Fruit fly (Drosophila melanogaster) whole organism: ENCODE results near the gene CG43638.

ENCODE experiments used
- CG8478 ChIP-seq: fragments of >200 bp; optimal IDR thresholded peaks from 2 replicates; lab custom pipeline; 2018; ENCODE audit warnings: inconsistent platforms
- Dll ChIP-seq: fragments of >200 bp; optimal IDR thresholded peaks from 2 replicates; lab custom pipeline; 2017
- EcR ChIP-seq, 2 experiments: fragments of >200 bp; optimal IDR thresholded peaks; 2 replicates each; lab custom pipeline; 2017; ENCODE audit warnings: missing biosample characterization in 2 of 2, missing genetic modification characterization in 2 of 2, missing genetic modification reagents in 2 of 2
- pan ChIP-seq: fragments of >200 bp; optimal IDR thresholded peaks from 2 replicates; lab custom pipeline; 2017
- psq ChIP-seq: fragments of >200 bp; optimal IDR thresholded peaks from 2 replicates; lab custom pipeline; 2017
- usp ChIP-seq: fragments of >200 bp; optimal IDR thresholded peaks from 2 replicates; lab custom pipeline; 2017; ENCODE audit warnings: missing biosample characterization, missing genetic modification characterization, mixed read lengths

The CG43638 gene

DNA sequence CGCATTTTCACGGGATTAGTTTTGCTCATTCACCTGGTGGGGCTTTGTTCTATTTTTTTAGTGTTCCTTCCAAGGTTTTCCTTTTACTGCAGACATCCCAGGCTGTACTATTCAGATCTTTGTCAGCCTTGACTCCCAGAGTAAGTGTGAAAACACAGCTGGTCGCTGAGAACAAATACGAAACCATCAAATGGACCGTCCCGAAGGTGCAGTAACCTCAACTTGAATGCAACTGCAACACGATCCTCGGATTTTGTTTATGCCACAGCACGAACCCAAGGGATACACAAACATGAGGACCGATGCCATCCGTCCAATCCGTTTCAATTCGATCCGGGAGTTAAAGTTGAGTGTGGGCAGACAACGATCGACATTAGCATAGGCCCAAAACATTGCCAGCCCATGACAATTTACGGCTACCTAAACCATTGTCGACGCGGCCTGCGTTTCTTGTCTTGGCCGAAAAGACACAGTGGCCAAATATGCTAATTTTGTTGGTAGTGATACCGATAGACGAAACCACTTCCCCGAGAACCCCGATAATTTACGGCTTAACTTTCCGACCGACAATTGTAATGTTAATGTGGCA, 38.8 kb downstream of the CG43638 start:
- TF ChIP-seq CG8478 (no peak), EcR (GFP tag; optimal IDR thresholded peaks at IDR 0.05; lab: Kevin White, UChicago) (no peak)

dm6 chr3L:12083861-12084260, 39.5 kb downstream of the CG43638 start:
- TF ChIP-seq pan (no peak), CG8478 (no peak), usp (GFP tag; lab: Kevin White, UChicago) (no peak), EcR (GFP tag; optimal IDR thresholded peaks at IDR 0.05; lab: Kevin White, UChicago) (no peak), Dll (lab: Kevin White, UChicago) (no peak), psq (no peak)

DNA sequence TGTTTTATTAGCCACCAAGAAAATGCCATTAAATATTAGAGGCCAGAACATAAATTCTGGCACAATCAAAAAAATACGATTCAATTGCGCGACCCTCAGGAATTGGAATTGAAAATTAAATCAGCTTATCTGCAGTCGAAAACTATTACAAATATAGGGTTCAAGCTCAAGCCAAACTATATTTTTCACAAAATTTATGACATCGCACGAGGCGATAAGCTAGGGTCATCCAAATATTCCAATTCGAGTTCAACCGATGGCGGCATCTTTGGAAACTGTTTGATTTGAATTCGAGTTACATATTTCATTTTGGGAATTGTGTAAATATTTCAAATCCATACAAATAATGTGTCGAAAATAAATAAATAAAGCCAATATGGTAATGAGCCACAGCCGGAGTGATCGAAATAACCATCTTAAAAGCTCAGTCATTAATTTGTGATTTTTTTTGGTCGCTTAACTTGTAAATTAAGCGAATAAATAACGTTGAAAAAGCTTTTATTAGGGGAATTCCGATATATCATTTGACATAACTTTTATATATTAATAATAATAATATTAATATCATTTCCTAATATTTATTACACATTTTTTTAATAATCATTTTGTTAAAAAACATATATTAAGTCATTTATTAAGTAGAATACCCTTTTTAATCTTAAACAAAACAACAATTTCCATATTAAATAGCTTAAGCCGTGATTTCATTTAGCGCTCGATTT, 40.8 kb downstream of the CG43638 start:
- TF ChIP-seq Dll (lab: Kevin White, UChicago) (no peak), EcR (GFP tag; optimal IDR thresholded peaks at IDR 0.05; lab: Kevin White, UChicago) (no peak)

DNA sequence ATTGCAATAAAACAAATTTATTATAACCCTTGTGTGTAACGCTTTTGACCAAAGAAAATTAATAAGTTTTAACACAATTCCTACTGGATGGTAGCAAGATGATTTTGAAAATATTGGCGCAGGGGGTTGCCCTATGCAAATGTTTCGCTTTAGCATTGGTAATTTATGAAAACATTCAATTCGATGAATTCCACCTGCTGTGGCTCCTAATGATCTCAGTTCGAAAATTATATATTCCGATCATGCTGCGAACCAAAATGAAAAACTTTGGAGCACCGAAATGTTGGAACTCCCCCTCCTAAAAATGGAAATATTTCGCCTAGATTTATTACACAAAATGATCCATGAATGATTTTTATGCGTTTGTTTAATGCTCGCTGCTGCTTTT, 41.3 kb downstream of the CG43638 start:
- TF ChIP-seq CG8478 = no peak
- no peak for TF ChIP-seq psq
- TF ChIP-seq pan = no peak
- TF ChIP-seq Dll (lab: Kevin White, UChicago) = no peak
- no peak for TF ChIP-seq EcR (GFP tag; optimal IDR thresholded peaks at IDR 0.05; lab: Kevin White, UChicago)
- no peak for TF ChIP-seq usp (GFP tag; lab: Kevin White, UChicago)

- no peak for TF ChIP-seq pan
- TF ChIP-seq CG8478 = no peak
- TF ChIP-seq Dll (lab: Kevin White, UChicago) = no peak
- TF ChIP-seq psq = no peak
- TF ChIP-seq EcR (GFP tag; optimal IDR thresholded peaks at IDR 0.05; lab: Kevin White, UChicago) = no peak
- no peak for TF ChIP-seq usp (GFP tag; lab: Kevin White, UChicago)
Measured at dm6 chr3L:12088326-12088725, 43.9 kb downstream of the CG43638 start, which contains the start of gene CG17154. TSS of gene CG17154 (plus strand) at chr3L:12088626.

- no peak for TF ChIP-seq Dll (lab: Kevin White, UChicago)
- TF ChIP-seq usp (GFP tag; lab: Kevin White, UChicago) = no peak
- TF ChIP-seq psq = no peak
- no peak for TF ChIP-seq CG8478
- TF ChIP-seq pan = no peak
- no peak for TF ChIP-seq EcR (GFP tag; optimal IDR thresholded peaks at IDR 0.05; lab: Kevin White, UChicago)
Measured at dm6 chr3L:12090184-12090897, 46.0 kb downstream of the CG43638 start.

DNA sequence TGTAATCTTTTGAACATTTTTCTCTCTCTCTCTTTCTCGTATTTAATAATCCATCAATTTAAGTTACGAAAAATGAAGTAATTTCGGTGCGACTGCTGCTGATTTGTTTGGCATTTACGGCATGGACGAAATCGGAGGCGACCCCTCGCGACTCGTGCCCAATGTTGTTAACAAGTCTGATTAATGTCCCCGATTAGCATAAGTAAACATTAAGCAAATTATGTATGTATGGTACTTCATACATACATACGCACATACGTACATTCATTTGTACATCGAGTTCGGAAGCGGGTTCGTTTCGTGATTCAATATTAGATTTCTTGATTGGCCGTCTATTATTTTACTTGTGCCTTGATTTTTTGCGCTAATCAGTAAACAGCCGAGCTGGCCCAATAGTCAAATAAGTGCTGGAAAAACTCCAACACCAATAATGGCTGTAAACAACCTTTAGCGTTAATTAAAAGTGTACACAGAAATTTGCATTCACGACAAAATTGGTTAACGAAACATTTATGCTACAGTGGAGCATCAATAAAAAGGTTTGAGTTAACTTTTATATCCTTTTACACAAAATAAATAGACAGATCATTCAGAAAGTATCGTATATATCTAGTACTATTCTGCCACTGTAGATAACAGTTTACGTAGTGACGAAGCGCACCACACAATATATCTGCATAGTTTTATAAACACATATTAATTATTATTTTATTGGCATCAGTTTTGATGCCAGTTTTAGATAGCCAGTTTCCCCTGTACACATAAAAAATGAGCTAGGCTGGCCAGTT, 46.7 kb downstream of the CG43638 start:
- no peak for TF ChIP-seq EcR (GFP tag; optimal IDR thresholded peaks at IDR 0.05; lab: Kevin White, UChicago)
- TF ChIP-seq psq = no peak
- TF ChIP-seq CG8478 = no peak
- TF ChIP-seq Dll (lab: Kevin White, UChicago) = no peak
- TF ChIP-seq pan = no peak
- no peak for TF ChIP-seq usp (GFP tag; lab: Kevin White, UChicago)

- no peak for TF ChIP-seq pan
- TF ChIP-seq CG8478 = no peak
- no peak for TF ChIP-seq psq
- no peak for TF ChIP-seq usp (GFP tag; lab: Kevin White, UChicago)
- no peak for TF ChIP-seq Dll (lab: Kevin White, UChicago)
- no peak for TF ChIP-seq EcR (GFP tag; optimal IDR thresholded peaks at IDR 0.05; lab: Kevin White, UChicago)
Measured at dm6 chr3L:12092860-12093359, 48.5 kb downstream of the CG43638 start.
